In the genomic region with DNA sequence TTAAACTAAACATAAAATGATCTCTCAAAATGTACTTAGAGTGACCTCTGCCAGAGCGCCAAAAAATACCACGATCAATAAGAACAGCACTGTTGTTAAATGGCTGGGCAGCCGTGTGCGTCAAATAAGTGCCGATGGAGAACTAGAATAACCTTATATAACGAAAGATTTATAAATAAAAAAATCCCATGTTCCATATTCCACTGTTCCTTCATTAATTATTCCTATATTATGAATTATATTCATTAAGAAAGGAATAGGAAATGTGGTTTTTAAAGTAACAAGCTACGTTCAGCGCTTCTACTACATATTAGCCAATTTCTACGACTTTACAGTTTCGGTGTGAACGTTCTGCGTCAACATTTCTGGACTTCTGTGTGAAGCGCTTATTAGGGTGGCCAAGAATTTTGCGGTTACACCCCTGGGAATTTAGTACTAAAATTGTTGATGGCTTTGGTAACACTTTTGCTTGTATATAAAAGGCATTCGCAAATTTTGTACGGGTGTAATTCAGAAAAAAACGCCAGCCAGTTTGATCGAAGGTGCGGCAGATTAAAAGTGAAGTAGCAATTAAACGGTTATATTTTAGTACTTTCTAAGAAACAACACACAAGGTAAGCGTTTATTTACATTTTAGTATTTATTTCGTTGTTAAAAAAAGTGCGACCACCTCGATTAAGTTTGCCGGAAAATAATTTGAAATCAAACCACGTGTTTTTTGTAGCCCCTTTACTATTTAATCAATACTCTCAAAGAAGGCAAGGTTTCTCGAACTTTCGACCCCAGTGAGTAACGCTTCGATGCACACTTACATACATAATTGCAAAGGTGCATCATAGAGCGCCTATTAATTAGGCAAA, we compare ENCODE assay signal across 1 fruit fly cellular context.
TF ChIP-seq lines count a peak whose summit lies in the region.

Gene tefu, minus strand, starts transcription at position 51 of the 860 bp plus-strand sequence.
Gene Hsc70-4, plus strand, starts transcription at position 502 of the 860 bp plus-strand sequence.

TF ChIP-seq in whole organism, embryonic, 481 proteins besides CTCF, POLR2A, EP300 and RAD21 (continued from another document and continues in another):
- TF ChIP-seq CG3995 (GFP tag; optimal IDR thresholded peaks at IDR 0.05; lab: Kevin White, UChicago) (peak; percentile 6), sna (GFP tag; IDR thresholded peaks at IDR 0.05; lab: Robert Waterston, UW; ENCODE audit: partially characterized antibody) (no peak), trem (tag; optimal IDR thresholded peaks at IDR 0.05; lab: Kevin White, UChicago) (peak; percentile 65), CG7745 (tag; optimal IDR thresholded peaks at IDR 0.05; lab: Kevin White, UChicago) (peak; percentile 41), CG14441 (GFP tag; IDR thresholded peaks at IDR 0.05; lab: Robert Waterston, UW) (peak; percentile 86), ind (GFP tag; optimal IDR thresholded peaks at IDR 0.05; lab: Kevin White, UChicago) (peak; percentile 86), CG17568 (GFP tag; optimal IDR thresholded peaks at IDR 0.05; lab: Kevin White, UChicago) (no peak), tup (GFP tag; optimal IDR thresholded peaks at IDR 0.05; lab: Kevin White, UChicago) (peak; percentile 50), wdn (GFP tag; IDR thresholded peaks at IDR 0.05; lab: Robert Waterston, UW) (peak; percentile 62; the same call in 1 of the 2 replicates), Nf-YC (tag; optimal IDR thresholded peaks at IDR 0.05; lab: Kevin White, UChicago) (peak; percentile 30), odd (GFP tag; optimal IDR thresholded peaks at IDR 0.05; lab: Kevin White, UChicago) (peak; percentile 31), salm (tag; optimal IDR thresholded peaks at IDR 0.05; lab: Kevin White, UChicago) (peak; percentile 6), CG5245 (GFP tag; optimal IDR thresholded peaks at IDR 0.05; lab: Kevin White, UChicago) (peak; percentile 46), CG42726 (GFP tag; IDR thresholded peaks at IDR 0.05; lab: Robert Waterston, UW; ENCODE audit: partially characterized antibody) (peak; percentile 68), trh (GFP tag; optimal IDR thresholded peaks at IDR 0.05; lab: Kevin White, UChicago) (peak; percentile 14), gfzf (GFP tag; optimal IDR thresholded peaks at IDR 0.05; lab: Kevin White, UChicago) (peak; percentile 96), Lhr (GFP tag; optimal IDR thresholded peaks at IDR 0.05; lab: Kevin White, UChicago) (peak; percentile 95), Mes4 (GFP tag; optimal IDR thresholded peaks at IDR 0.05; lab: Kevin White, UChicago) (peak; percentile 45), org-1 (GFP tag; optimal IDR thresholded peaks at IDR 0.05; lab: Kevin White, UChicago) (no peak), CG31441 (GFP tag; IDR thresholded peaks at IDR 0.05; lab: Robert Waterston, UW) (peak; percentile 12), stc (GFP tag; IDR thresholded peaks at IDR 0.05; lab: Robert Waterston, UW) (0 out of 2 replicates have a peak, but pooled peaks have one; percentile 29), CG2712 (tag; optimal IDR thresholded peaks at IDR 0.05; lab: Kevin White, UChicago) (no peak), jumu (GFP tag; optimal IDR thresholded peaks at IDR 0.05; lab: Kevin White, UChicago) (peak; percentile 78), CG16779 (GFP tag; IDR thresholded peaks at IDR 0.05; lab: Robert Waterston, UW) (no peak), CG6813 (GFP tag; optimal IDR thresholded peaks at IDR 0.05; lab: Kevin White, UChicago) (no peak), Fer3 (tag; optimal IDR thresholded peaks at IDR 0.05; lab: Kevin White, UChicago) (peak; percentile 62), BEAF-32 (GFP tag; optimal IDR thresholded peaks at IDR 0.05; lab: Kevin White, UChicago) (peak; percentile 58), gsb (GFP tag; IDR thresholded peaks at IDR 0.05; lab: Robert Waterston, UW) (0 out of 2 replicates have a peak, but pooled peaks have one; percentile 43), CG8388 (GFP tag; optimal IDR thresholded peaks at IDR 0.05; lab: Kevin White, UChicago) (peak; percentile 50), cas (GFP tag; IDR thresholded peaks at IDR 0.05; lab: Robert Waterston, UW) (no peak; the same call in 1 of the 2 replicates), CG12071 (GFP tag; optimal IDR thresholded peaks at IDR 0.05; lab: Kevin White, UChicago) (peak; percentile 25), CG3163 (GFP tag; optimal IDR thresholded peaks at IDR 0.05; lab: Kevin White, UChicago) (peak; percentile 53), lab (GFP tag; optimal IDR thresholded peaks at IDR 0.05; lab: Kevin White, UChicago) (peak; percentile 19), ato (GFP tag; IDR thresholded peaks at IDR 0.05; lab: Robert Waterston, UW; ENCODE audit: partially characterized antibody) (0 out of 2 replicates have a peak, but pooled peaks have one; percentile 17), D (optimal IDR thresholded peaks at IDR 0.05; lab: Kevin White, UChicago) (no peak), D (GFP tag; optimal IDR thresholded peaks at IDR 0.05; lab: Kevin White, UChicago) (peak; percentile 34), CG14014 (GFP tag; IDR thresholded peaks at IDR 0.05; lab: Robert Waterston, UW) (peak; percentile 61; the same call in 1 of the 2 replicates), CG7786 (GFP tag; optimal IDR thresholded peaks at IDR 0.05; lab: Kevin White, UChicago) (peak; percentile 60), ci (GFP tag; IDR thresholded peaks at IDR 0.05; lab: Robert Waterston, UW) (peak; percentile 76; the same call in 2 of the 3 replicates), klu (GFP tag; IDR thresholded peaks at IDR 0.05; lab: Robert Waterston, UW) (peak; percentile 81), ssp (GFP tag; IDR thresholded peaks at IDR 0.05; lab: Robert Waterston, UW) (peak; percentile 99), CG7987 (GFP tag; optimal IDR thresholded peaks at IDR 0.05; lab: Kevin White, UChicago) (peak; percentile 14), CG31224 (GFP tag; IDR thresholded peaks at IDR 0.05; lab: Robert Waterston, UW) (peak; percentile 53; the same call in 1 of the 2 replicates), pb (GFP tag; optimal IDR thresholded peaks at IDR 0.05; lab: Kevin White, UChicago) (no peak), bbx (GFP tag; IDR thresholded peaks at IDR 0.05; lab: Robert Waterston, UW; ENCODE audit: partially characterized antibody) (no peak), CG10979 (tag; optimal IDR thresholded peaks at IDR 0.05; lab: Kevin White, UChicago) (peak; percentile 57), CG8281 (tag; optimal IDR thresholded peaks at IDR 0.05; lab: Kevin White, UChicago) (peak; percentile 31), nom (GFP tag; optimal IDR thresholded peaks at IDR 0.05; lab: Kevin White, UChicago) (peak; percentile 64), ash1 (GFP tag; optimal IDR thresholded peaks at IDR 0.05; lab: Kevin White, UChicago) (no peak), CG34422 (GFP tag; IDR thresholded peaks at IDR 0.05; lab: Robert Waterston, UW) (peak; percentile 80), Poxn (GFP tag; IDR thresholded peaks at IDR 0.05; lab: Robert Waterston, UW) (no peak; the same call in 1 of the 2 replicates), CG9609 (GFP tag; optimal IDR thresholded peaks at IDR 0.05; lab: Kevin White, UChicago) (peak; percentile 73), Ptx1 (GFP tag; IDR thresholded peaks at IDR 0.05; lab: Robert Waterston, UW) (peak; percentile 84), CG4282 (GFP tag; optimal IDR thresholded peaks at IDR 0.05; lab: Kevin White, UChicago) (no peak), gcm2 (GFP tag; optimal IDR thresholded peaks at IDR 0.05; lab: Kevin White, UChicago) (peak; percentile 46), phol (tag; optimal IDR thresholded peaks at IDR 0.05; lab: Kevin White, UChicago) (peak; percentile 91), exex (tag; optimal IDR thresholded peaks at IDR 0.05; lab: Kevin White, UChicago) (peak; percentile 30), CG31365 (tag; optimal IDR thresholded peaks at IDR 0.05; lab: Kevin White, UChicago) (peak; percentile 4), knrl (GFP tag; IDR thresholded peaks at IDR 0.05; lab: Robert Waterston, UW; ENCODE audit: partially characterized antibody) (peak; percentile 39; the same call in 1 of the 3 replicates), CG6765 (GFP tag; optimal IDR thresholded peaks at IDR 0.05; lab: Kevin White, UChicago) (no peak), CG16863 (GFP tag; optimal IDR thresholded peaks at IDR 0.05; lab: Kevin White, UChicago) (peak; percentile 29), CG3726 (GFP tag; IDR thresholded peaks at IDR 0.05; lab: Robert Waterston, UW) (peak; percentile 75; the same call in 2 of the 3 replicates), gce (GFP tag; IDR thresholded peaks at IDR 0.05; lab: Robert Waterston, UW) (peak; percentile 50; the same call in 1 of the 3 replicates), Neu2 (GFP tag; optimal IDR thresholded peaks at IDR 0.05; lab: Kevin White, UChicago; ENCODE audit: borderline replicate concordance) (no peak), CG11085 (GFP tag; IDR thresholded peaks at IDR 0.05; lab: Robert Waterston, UW) (peak; percentile 78), CG17359 (tag; optimal IDR thresholded peaks at IDR 0.05; lab: Kevin White, UChicago) (peak; percentile 58), CG4707 (GFP tag; optimal IDR thresholded peaks at IDR 0.05; lab: Kevin White, UChicago) (no peak), yki (optimal IDR thresholded peaks at IDR 0.05; lab: Kevin White, UChicago) (no peak), CG12155 (GFP tag; optimal IDR thresholded peaks at IDR 0.05; lab: Kevin White, UChicago) (peak; percentile 72), Ada2b (GFP tag; IDR thresholded peaks at IDR 0.05; lab: Robert Waterston, UW) (peak; percentile 75), Pdp1 (GFP tag; optimal IDR thresholded peaks at IDR 0.05; lab: Kevin White, UChicago) (peak; percentile 85 to 90), CG16815 (GFP tag; optimal IDR thresholded peaks at IDR 0.05; lab: Kevin White, UChicago) (peak; percentile 81), HLH54F (GFP tag; optimal IDR thresholded peaks at IDR 0.05; lab: Kevin White, UChicago) (peak; percentile 75), tin (GFP tag; optimal IDR thresholded peaks at IDR 0.05; lab: Kevin White, UChicago) (peak; percentile 78), Xbp1 (GFP tag; optimal IDR thresholded peaks at IDR 0.05; lab: Kevin White, UChicago) (peak; percentile 90), dimm (GFP tag; IDR thresholded peaks at IDR 0.05; lab: Robert Waterston, UW) (peak; percentile 32; the same call in 1 of the 2 replicates), grn (GFP tag; optimal IDR thresholded peaks at IDR 0.05; lab: Kevin White, UChicago) (no peak), tx (GFP tag; optimal IDR thresholded peaks at IDR 0.05; lab: Kevin White, UChicago) (peak; percentile 60), CG34224 (GFP tag; IDR thresholded peaks at IDR 0.05; lab: Robert Waterston, UW; ENCODE audit: partially characterized antibody) (no peak), Blimp-1 (GFP tag; optimal IDR thresholded peaks at IDR 0.05; lab: Kevin White, UChicago) (no peak), Lpt (GFP tag; optimal IDR thresholded peaks at IDR 0.05; lab: Kevin White, UChicago) (no peak), CG2875 (GFP tag; optimal IDR thresholded peaks at IDR 0.05; lab: Kevin White, UChicago) (no peak), zfh1 (GFP tag; IDR thresholded peaks at IDR 0.05; lab: Robert Waterston, UW) (peak; percentile 63; the same call in 1 of the 3 replicates), CG11504 (tag; optimal IDR thresholded peaks at IDR 0.05; lab: Kevin White, UChicago) (no peak), lmd (GFP tag; IDR thresholded peaks at IDR 0.05; lab: Robert Waterston, UW) (peak; percentile 86), bsh (GFP tag; optimal IDR thresholded peaks at IDR 0.05; lab: Kevin White, UChicago) (no peak), B-H1 (GFP tag; IDR thresholded peaks at IDR 0.05; lab: Robert Waterston, UW) (peak; percentile 73), CG2678 (tag; optimal IDR thresholded peaks at IDR 0.05; lab: Kevin White, UChicago) (no peak), E2f1 (GFP tag; IDR thresholded peaks at IDR 0.05; lab: Robert Waterston, UW) (peak; percentile 70), Dbx (GFP tag; IDR thresholded peaks at IDR 0.05; lab: Robert Waterston, UW) (peak; percentile 74), zf30C (GFP tag; optimal IDR thresholded peaks at IDR 0.05; lab: Kevin White, UChicago) (no peak), CG13287 (GFP tag; IDR thresholded peaks at IDR 0.05; lab: Robert Waterston, UW; ENCODE audit: partially characterized antibody) (peak; percentile 31), CG7372 (GFP tag; IDR thresholded peaks at IDR 0.05; lab: Robert Waterston, UW) (peak; percentile 73), sob (GFP tag; IDR thresholded peaks at IDR 0.05; lab: Robert Waterston, UW) (peak; percentile 77), CG9437 (GFP tag; optimal IDR thresholded peaks at IDR 0.05; lab: Kevin White, UChicago) (peak; percentile 51), CG16813 (GFP tag; IDR thresholded peaks at IDR 0.05; lab: Robert Waterston, UW; ENCODE audit: partially characterized antibody) (no peak), CG11398 (GFP tag; optimal IDR thresholded peaks at IDR 0.05; lab: Kevin White, UChicago) (no peak), emc (GFP tag; optimal IDR thresholded peaks at IDR 0.05; lab: Kevin White, UChicago) (no peak), Side (GFP tag; optimal IDR thresholded peaks at IDR 0.05; lab: Kevin White, UChicago) (peak; percentile 14), Adf1 (GFP tag; IDR thresholded peaks at IDR 0.05; lab: Robert Waterston, UW) (no peak; the same call in 1 of the 2 replicates), Xrp1 (GFP tag; IDR thresholded peaks at IDR 0.05; lab: Robert Waterston, UW) (peak; percentile 70), CG10366 (GFP tag; IDR thresholded peaks at IDR 0.05; lab: Robert Waterston, UW) (peak; percentile 74), pros (GFP tag; optimal IDR thresholded peaks at IDR 0.05; lab: Kevin White, UChicago) (no peak), Dfd (GFP tag; optimal IDR thresholded peaks at IDR 0.05; lab: Kevin White, UChicago) (peak in 1 of 2 experiments; percentile 79), CG6175 (GFP tag; IDR thresholded peaks at IDR 0.05; lab: Robert Waterston, UW) (peak; percentile 66; the same call in 2 of the 3 replicates), CG13775 (GFP tag; optimal IDR thresholded peaks at IDR 0.05; lab: Kevin White, UChicago) (peak; percentile 81), Nf-YB (GFP tag; optimal IDR thresholded peaks at IDR 0.05; lab: Kevin White, UChicago) (no peak), kay (GFP tag; optimal IDR thresholded peaks at IDR 0.05; lab: Kevin White, UChicago) (peak; percentile 18), Rfx (GFP tag; IDR thresholded peaks at IDR 0.05; lab: Robert Waterston, UW) (peak; percentile 88), Asciz (GFP tag; optimal IDR thresholded peaks at IDR 0.05; lab: Kevin White, UChicago) (no peak), da (GFP tag; optimal IDR thresholded peaks at IDR 0.05; lab: Kevin White, UChicago) (no peak), disco-r (GFP tag; optimal IDR thresholded peaks at IDR 0.05; lab: Kevin White, UChicago) (no peak), Fer1 (GFP tag; optimal IDR thresholded peaks at IDR 0.05; lab: Kevin White, UChicago) (peak; percentile 22), wor (GFP tag; IDR thresholded peaks at IDR 0.05; lab: Robert Waterston, UW) (peak; percentile 60), pita (GFP tag; optimal IDR thresholded peaks at IDR 0.05; lab: Kevin White, UChicago) (no peak), CG10274 (GFP tag; optimal IDR thresholded peaks at IDR 0.05; lab: Kevin White, UChicago) (peak; percentile 23), CG9817 (tag; optimal IDR thresholded peaks at IDR 0.05; lab: Kevin White, UChicago) (peak; percentile 84)
